Worm (Caenorhabditis elegans) whole organism, early embryonic: ENCODE data around the gene sre-15.

Experiments used
- B0310.2 ChIP-seq: sonication (generic microtip); optimal IDR thresholded peaks from 2 replicates; lab custom pipeline; 2016; ENCODE audit warnings: mild to moderate bottlenecking, missing genetic modification characterization, missing compliant biosample characterization
- F13C5.2 ChIP-seq: sonication (generic microtip); optimal IDR thresholded peaks from 2 replicates; lab custom pipeline; 2017; ENCODE audit warnings: mild to moderate bottlenecking, missing genetic modification characterization, inconsistent platforms, missing compliant biosample characterization
- aly-1 ChIP-seq: sonication (generic microtip); optimal IDR thresholded peaks from 2 replicates; lab custom pipeline; 2016; ENCODE audit warnings: missing genetic modification characterization, missing compliant biosample characterization
- ama-1 ChIP-seq: fragments of 150-350 bp; optimal IDR thresholded peaks from 2 replicates; lab custom pipeline; 2014
- ceh-13 ChIP-seq: fragments of 200-800 bp; sonication (Bioruptor generic); optimal IDR thresholded peaks from 2 replicates; lab custom pipeline; 2018; ENCODE audit warnings: mild to moderate bottlenecking, missing genetic modification characterization, missing compliant biosample characterization
- ceh-36 ChIP-seq: sonication (generic microtip); optimal IDR thresholded peaks from 2 replicates; lab custom pipeline; 2016; ENCODE audit warnings: missing genetic modification characterization, inconsistent platforms, missing compliant biosample characterization
- ets-7 ChIP-seq: sonication (generic microtip); optimal IDR thresholded peaks from 2 replicates; lab custom pipeline; 2016; ENCODE audit warnings: missing genotype, missing genetic modification characterization, missing compliant biosample characterization
- flt-1 ChIP-seq: fragments of 200-800 bp; sonication (Bioruptor generic); IDR thresholded peaks from 2 replicates; pipeline ENCODE4 v1.3.6; 2022; ENCODE audit warnings: missing genetic modification characterization, missing compliant biosample characterization
- hmbx-1 ChIP-seq: sonication (generic microtip); optimal IDR thresholded peaks from 2 replicates; lab custom pipeline; 2016; ENCODE audit warnings: mild to moderate bottlenecking, missing genetic modification characterization, missing compliant biosample characterization
- hmg-4 ChIP-seq: fragments of 200-800 bp; sonication (Bioruptor generic); optimal IDR thresholded peaks from 2 replicates; lab custom pipeline; 2018; ENCODE audit warnings: mild to moderate bottlenecking, missing genetic modification characterization, missing compliant biosample characterization
- hnd-1 ChIP-seq: sonication (generic microtip); optimal IDR thresholded peaks from 2 replicates; lab custom pipeline; 2016; ENCODE audit warnings: missing genetic modification characterization, missing compliant biosample characterization
- pes-1 ChIP-seq: fragments of 200-800 bp; sonication (Bioruptor generic); IDR thresholded peaks from 2 replicates; pipeline ENCODE4 v1.3.6; 2022; ENCODE audit warnings: missing genetic modification reagents, missing genetic modification characterization, missing compliant biosample characterization
- scrt-1 ChIP-seq: fragments of 200-800 bp; sonication (Bioruptor generic); IDR thresholded peaks from 2 replicates; pipeline ENCODE4 v1.3.6; 2022; ENCODE audit warnings: missing genetic modification characterization, missing compliant biosample characterization
- sea-1 ChIP-seq: fragments of 200-800 bp; sonication (Bioruptor generic); conservative IDR thresholded peaks from 2 replicates; pipeline ENCODE4 v1.3.6; 2022; ENCODE audit warnings: missing genetic modification characterization, missing compliant biosample characterization
- tbx-11 ChIP-seq: fragments of 200-800 bp; sonication (Bioruptor generic); IDR thresholded peaks from 2 replicates; pipeline ENCODE4 v1.3.6; 2022; ENCODE audit warnings: missing genetic modification characterization, missing compliant biosample characterization
- tbx-37 ChIP-seq: fragments of 200-800 bp; sonication (Bioruptor generic); conservative IDR thresholded peaks from 2 replicates; pipeline ENCODE4 v1.3.6; 2022; ENCODE audit warnings: missing genetic modification reagents, missing genetic modification characterization, missing compliant biosample characterization
- tra-4 ChIP-seq: sonication (generic microtip); optimal IDR thresholded peaks from 2 replicates; lab custom pipeline; 2017; ENCODE audit warnings: missing genetic modification characterization, missing compliant biosample characterization

Gene sre-15

DNA sequence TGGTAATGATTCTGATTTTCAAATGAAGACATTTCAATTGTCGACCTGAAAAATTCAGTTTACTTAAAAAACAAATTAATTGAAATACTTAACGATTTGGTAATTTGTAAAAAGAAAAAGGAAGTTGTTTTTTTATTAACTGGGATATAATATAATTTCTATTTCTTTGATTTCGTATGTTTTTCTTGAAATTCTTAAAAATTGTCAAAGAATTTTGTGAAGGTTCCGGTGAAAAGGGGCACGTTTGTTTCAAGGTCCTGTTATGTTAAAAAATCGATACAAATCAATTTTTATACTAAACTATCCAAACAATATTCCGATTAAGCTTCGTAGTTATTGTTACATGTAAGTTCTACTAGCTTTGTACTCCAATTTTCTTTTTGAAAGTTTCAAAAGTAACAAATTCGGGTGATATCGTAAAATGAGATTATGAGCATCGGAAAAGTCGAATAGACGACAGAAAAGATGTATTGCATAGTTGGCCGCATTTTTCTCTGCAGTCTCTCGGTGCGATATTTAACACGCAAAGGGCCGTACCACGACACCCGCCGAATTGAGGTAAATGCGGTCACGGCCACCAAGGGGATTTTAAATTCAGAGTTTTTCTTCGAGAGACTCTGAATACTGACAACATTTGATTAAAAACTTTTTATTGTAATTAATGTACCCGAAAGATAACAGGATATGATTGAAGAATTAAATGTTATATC is 14.7 kb upstream of the sre-15 start, which contains the start of gene Y39C12A.9:
TSS of gene Y39C12A.9 (minus strand) at position 51 of the 710 bp plus-strand sequence.
- no peak for TF ChIP-seq F13C5.2 (tag; lab: Kevin White, UChicago)
- no peak for TF ChIP-seq hmbx-1
- no peak for TF ChIP-seq hmg-4 (GFP tag; lab: Kevin White, UChicago)
- no peak for TF ChIP-seq pes-1 (GFP tag; lab: Robert Waterston, UW)
- TF ChIP-seq flt-1 (GFP tag; lab: Robert Waterston, UW), result no peak
- TF ChIP-seq ceh-13 (GFP tag; lab: Kevin White, UChicago), result no peak
- no peak for TF ChIP-seq hnd-1 (tag; lab: Kevin White, UChicago)
- no peak for TF ChIP-seq tbx-11 (GFP tag; lab: Robert Waterston, UW)
- no peak for TF ChIP-seq tra-4
- no peak for TF ChIP-seq ceh-36 (tag; lab: Kevin White, UChicago)
- TF ChIP-seq ets-7, result no peak
- no peak for TF ChIP-seq ama-1
- TF ChIP-seq scrt-1 (GFP tag; lab: Robert Waterston, UW), result no peak
- TF ChIP-seq aly-1, result no peak
- no peak for TF ChIP-seq tbx-37 (GFP tag; lab: Robert Waterston, UW)

DNA sequence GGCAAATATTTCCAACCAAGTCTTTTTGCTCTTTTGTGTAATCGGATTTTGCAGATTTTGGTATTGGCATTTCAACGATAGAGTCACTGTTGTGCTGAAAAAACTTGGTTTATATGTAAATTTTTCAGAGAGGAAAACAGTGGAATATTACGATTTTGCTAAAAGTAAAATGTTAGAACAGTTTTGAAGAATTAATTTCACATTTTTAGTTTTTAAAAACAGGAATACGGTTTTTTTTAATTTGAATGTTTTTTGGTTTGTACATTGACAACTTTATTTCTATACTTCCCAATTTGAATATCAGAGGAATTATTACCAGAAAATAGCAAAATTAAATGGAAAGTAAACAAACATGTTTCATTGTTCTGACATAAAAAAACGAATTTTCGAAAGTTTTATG is 8.0 kb upstream of the sre-15 start, which contains the start of gene dnj-26:
TSS of gene dnj-26 (minus strand) at position 101 of the 400 bp plus-strand sequence.
- TF ChIP-seq scrt-1 (GFP tag; lab: Robert Waterston, UW) (no peak), pes-1 (GFP tag; lab: Robert Waterston, UW) (no peak), ama-1 (no peak), hmg-4 (GFP tag; lab: Kevin White, UChicago) (no peak), hmbx-1 (no peak), sea-1 (GFP tag; lab: Robert Waterston, UW) (no peak), aly-1 (no peak), tbx-37 (GFP tag; lab: Robert Waterston, UW) (no peak), tra-4 (no peak), F13C5.2 (tag; lab: Kevin White, UChicago) (no peak), B0310.2 (tag; lab: Kevin White, UChicago) (no peak), ceh-36 (tag; lab: Kevin White, UChicago) (no peak)

DNA sequence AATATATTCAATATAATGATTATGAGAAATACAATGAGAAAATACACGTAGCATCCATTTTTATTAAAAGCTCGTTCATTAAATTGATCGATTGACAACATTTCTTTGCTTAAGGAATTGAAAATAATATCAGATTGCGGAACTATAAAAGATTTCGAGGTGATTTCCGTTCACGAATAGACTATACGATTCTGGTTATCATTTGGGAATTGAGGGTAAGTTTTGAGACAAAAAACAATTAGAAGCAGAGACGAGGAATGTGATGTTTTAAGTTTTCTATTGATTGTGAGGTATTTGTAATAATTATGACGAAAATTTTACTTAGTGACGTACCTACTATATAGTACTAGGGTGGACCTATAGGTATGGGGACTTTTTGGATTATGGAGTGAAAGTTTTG is 5.8 kb downstream of the sre-15 start, which contains the start of gene sre-19:
TSS of gene sre-19 (minus strand) at position 101 of the 400 bp plus-strand sequence.
- TF ChIP-seq tra-4 (no peak), pes-1 (GFP tag; lab: Robert Waterston, UW) (no peak), F13C5.2 (tag; lab: Kevin White, UChicago) (no peak), scrt-1 (GFP tag; lab: Robert Waterston, UW) (no peak), sea-1 (GFP tag; lab: Robert Waterston, UW) (no peak), hnd-1 (tag; lab: Kevin White, UChicago) (no peak), tbx-11 (GFP tag; lab: Robert Waterston, UW) (no peak), aly-1 (no peak), ama-1 (no peak), tbx-37 (GFP tag; lab: Robert Waterston, UW) (no peak), ceh-36 (tag; lab: Kevin White, UChicago) (no peak), flt-1 (GFP tag; lab: Robert Waterston, UW) (no peak), B0310.2 (tag; lab: Kevin White, UChicago) (no peak)

DNA sequence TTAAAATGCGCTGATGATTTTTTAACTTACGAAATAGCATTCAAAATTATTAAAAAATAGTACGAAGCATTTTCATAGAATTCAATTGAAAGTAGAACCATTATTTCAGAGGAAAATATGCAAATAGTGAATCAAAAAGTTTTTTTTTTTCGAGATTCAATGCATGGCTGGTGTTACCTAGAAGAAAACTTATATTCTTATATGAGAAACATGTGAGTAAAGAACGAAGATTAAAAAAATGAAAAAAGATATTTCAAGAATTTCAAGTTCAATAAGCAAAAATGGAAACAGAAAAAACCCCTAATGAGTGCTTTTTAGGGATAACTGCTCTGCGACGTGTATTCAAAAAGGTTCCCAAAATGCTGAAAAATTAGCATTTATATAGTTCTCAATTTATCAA is 8.6 kb downstream of the sre-15 start, which contains the start of gene sre-16:
TSS of gene sre-16 (minus strand) at position 101 of the 400 bp plus-strand sequence.
- TF ChIP-seq F13C5.2 (tag; lab: Kevin White, UChicago) (no peak), ama-1 (no peak), hmbx-1 (no peak), hnd-1 (tag; lab: Kevin White, UChicago) (no peak), scrt-1 (GFP tag; lab: Robert Waterston, UW) (no peak), B0310.2 (tag; lab: Kevin White, UChicago) (no peak), tbx-11 (GFP tag; lab: Robert Waterston, UW) (no peak), sea-1 (GFP tag; lab: Robert Waterston, UW) (no peak), ceh-13 (GFP tag; lab: Kevin White, UChicago) (no peak)

DNA sequence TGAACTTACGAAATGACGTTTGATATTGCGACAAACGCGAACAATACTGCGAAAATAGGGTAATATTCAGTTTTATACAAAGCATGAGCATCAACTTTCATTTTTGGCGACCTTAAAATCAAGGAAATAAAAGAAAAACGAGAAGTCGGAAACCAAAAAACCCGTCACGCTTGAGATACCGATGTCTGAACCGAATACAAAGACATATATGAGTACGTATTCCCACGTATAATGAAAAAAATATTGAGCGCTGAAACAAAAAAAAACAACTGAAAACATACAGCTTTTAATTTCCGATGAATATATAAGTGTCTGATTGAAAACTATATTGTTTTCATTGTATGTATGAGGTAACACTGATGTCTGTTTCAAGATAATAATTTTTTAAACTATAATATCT is 14.9 kb downstream of the sre-15 start, which contains the start of gene sre-18:
TSS of gene sre-18 (minus strand) at position 101 of the 400 bp plus-strand sequence.
- no peak for TF ChIP-seq sea-1 (GFP tag; lab: Robert Waterston, UW)
- no peak for TF ChIP-seq ama-1
- TF ChIP-seq tbx-37 (GFP tag; lab: Robert Waterston, UW), result no peak
- TF ChIP-seq ceh-13 (GFP tag; lab: Kevin White, UChicago), result no peak
- no peak for TF ChIP-seq B0310.2 (tag; lab: Kevin White, UChicago)
- TF ChIP-seq pes-1 (GFP tag; lab: Robert Waterston, UW), result no peak
- no peak for TF ChIP-seq hmg-4 (GFP tag; lab: Kevin White, UChicago)
- TF ChIP-seq tra-4, result no peak
- TF ChIP-seq hmbx-1, result no peak

DNA sequence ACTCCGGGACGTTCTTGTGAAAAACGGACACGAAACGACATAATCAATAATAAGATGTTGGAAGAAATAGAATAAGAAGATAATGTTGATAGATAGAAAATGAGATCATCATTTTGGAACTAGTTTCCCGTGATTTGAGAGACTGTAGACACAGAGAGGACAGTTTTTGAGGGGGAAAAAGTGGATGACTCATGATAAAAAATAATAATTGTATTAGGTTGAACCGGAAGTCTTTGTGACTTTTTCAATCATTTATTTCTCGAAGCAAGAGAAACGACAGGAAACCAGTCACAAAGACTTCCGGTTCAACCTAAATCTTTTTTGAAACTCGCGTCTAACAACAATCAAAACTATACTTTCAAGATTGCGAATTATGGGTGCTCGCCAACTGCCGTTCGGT is 17.6 kb downstream of the sre-15 start, which contains the start of gene mlt-3:
TSS of gene mlt-3 (minus strand) at position 101 of the 400 bp plus-strand sequence.
- TF ChIP-seq tbx-11 (GFP tag; lab: Robert Waterston, UW), result no peak

DNA sequence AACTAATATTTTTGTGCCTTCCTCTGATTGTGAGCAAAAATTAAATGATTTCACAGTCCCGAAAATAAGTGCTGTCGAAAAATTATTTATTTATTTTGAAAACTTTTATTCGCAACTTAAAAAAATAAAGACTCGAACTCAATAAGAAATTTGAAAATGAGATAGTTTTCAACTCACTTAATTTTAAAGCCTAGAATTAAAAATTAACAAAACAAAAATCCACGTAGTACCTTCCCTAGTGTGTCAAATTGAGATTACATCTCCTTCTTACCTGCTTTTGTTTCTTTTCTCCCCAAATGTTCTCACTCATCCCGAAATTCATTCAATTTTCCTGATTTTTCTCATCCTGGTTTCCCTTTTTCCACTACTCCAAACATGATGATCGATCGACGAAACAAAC is 25.3 kb downstream of the sre-15 start, which contains the start of gene F35G2.5:
TSS of gene F35G2.5 (plus strand) at position 301 of the 400 bp plus-strand sequence.
- TF ChIP-seq hmg-4 (GFP tag; lab: Kevin White, UChicago) (no peak), B0310.2 (tag; lab: Kevin White, UChicago) (no peak), ceh-13 (GFP tag; lab: Kevin White, UChicago) (no peak), hnd-1 (tag; lab: Kevin White, UChicago) (no peak), ceh-36 (tag; lab: Kevin White, UChicago) (no peak), aly-1 (no peak), pes-1 (GFP tag; lab: Robert Waterston, UW) (no peak), flt-1 (GFP tag; lab: Robert Waterston, UW) (no peak), tbx-37 (GFP tag; lab: Robert Waterston, UW) (no peak), hmbx-1 (no peak), ets-7 (no peak), tra-4 (no peak), scrt-1 (GFP tag; lab: Robert Waterston, UW) (no peak), sea-1 (GFP tag; lab: Robert Waterston, UW) (no peak), F13C5.2 (tag; lab: Kevin White, UChicago) (no peak)
